Fruit fly (Drosophila melanogaster): Measurements from ENCODE around the gene Bfc.
A peak's percentile ranks its signal among the peaks of the same experiment; 100 is the strongest.

Bfc gene

DNA sequence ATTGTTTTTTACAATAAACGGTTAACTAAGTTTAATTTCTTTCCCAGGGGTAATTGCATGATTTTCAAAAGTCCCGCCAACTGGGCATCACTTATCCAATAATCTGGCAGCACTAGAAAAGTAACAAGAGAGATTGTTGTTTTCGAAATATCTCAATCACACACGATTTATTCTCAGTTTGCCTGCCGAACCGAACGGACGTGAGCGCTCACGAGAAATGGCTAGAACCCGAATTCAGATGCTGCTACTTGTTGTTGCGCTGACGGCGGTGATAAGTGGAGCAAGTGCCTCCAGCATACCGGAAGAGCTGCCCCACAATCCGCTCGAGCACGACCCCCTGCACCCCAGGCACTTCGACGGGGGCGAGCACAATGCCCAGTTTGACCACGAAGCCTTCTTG is 48.0 kb downstream of the Bfc start, which contains the start of gene scf:
TSS of gene scf (plus strand) at position 164 of the 400 bp plus-strand sequence.
- no peak for TF ChIP-seq Rel (GFP tag; optimal IDR thresholded peaks at IDR 0.05)
- TF ChIP-seq Rel (tag; optimal IDR thresholded peaks at IDR 0.05) = peak; percentile 58
- no peak for TF ChIP-seq OdsH (GFP tag; optimal IDR thresholded peaks at IDR 0.05)
- TF ChIP-seq Sp1 (GFP tag; optimal IDR thresholded peaks at IDR 0.05) = peak; percentile 22
- TF ChIP-seq Dif (GFP tag; optimal IDR thresholded peaks at IDR 0.05; ENCODE audit: partially characterized antibody) = peak; percentile 57
- peak; percentile 63 for TF ChIP-seq Myc (optimal IDR thresholded peaks at IDR 0.05)
- TF ChIP-seq woc (GFP tag; optimal IDR thresholded peaks at IDR 0.05) = peak; percentile 4
- peak; percentile 99 for TF ChIP-seq fru (GFP tag; optimal IDR thresholded peaks at IDR 0.05)
- TF ChIP-seq usp (GFP tag; optimal IDR thresholded peaks at IDR 0.05) = no peak

DNA sequence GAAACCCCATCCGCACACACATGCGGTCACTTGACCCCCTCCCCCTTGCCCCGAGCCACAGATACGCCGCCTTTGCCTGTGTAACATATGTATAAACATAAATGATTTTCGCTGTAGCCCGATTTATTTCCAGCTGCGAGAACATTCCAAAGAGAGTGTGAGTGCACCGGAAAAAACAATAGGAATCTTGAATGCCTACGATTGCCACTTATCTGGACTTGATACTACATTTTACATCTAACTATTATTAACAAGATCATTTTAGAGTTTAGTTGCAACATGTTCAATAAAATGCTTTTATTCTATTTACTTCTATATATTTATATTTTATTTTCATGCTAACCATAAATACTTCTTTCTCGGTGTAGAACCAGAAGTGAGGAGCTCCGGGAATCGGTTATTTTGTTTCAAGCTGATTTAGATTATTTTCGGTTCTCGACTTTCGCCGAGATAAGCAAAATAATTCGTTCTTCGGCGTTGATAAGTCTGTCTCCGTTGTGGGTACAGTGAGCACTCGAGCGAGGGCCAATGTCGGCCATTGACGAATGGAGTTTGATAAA is 49.7 kb downstream of the Bfc start:
- peak; percentile 80 for TF ChIP-seq fru (GFP tag; optimal IDR thresholded peaks at IDR 0.05)
- peak; percentile 74 for TF ChIP-seq sv (GFP tag; optimal IDR thresholded peaks at IDR 0.05)
- TF ChIP-seq CG9705 (GFP tag; optimal IDR thresholded peaks at IDR 0.05) = peak; percentile 36
- TF ChIP-seq br (GFP tag; optimal IDR thresholded peaks at IDR 0.05) = peak; percentile 59
- no peak for TF ChIP-seq Dif (GFP tag; optimal IDR thresholded peaks at IDR 0.05; ENCODE audit: partially characterized antibody)
- TF ChIP-seq Jra (GFP tag; optimal IDR thresholded peaks at IDR 0.05) = no peak
- TF ChIP-seq OdsH (GFP tag; optimal IDR thresholded peaks at IDR 0.05) = peak; percentile 84
- TF ChIP-seq Sp1 (GFP tag; optimal IDR thresholded peaks at IDR 0.05) = peak; percentile 78
- TF ChIP-seq foxo (GFP tag; optimal IDR thresholded peaks at IDR 0.05) = peak in 1 of 2 experiments; percentile 74
- no peak for TF ChIP-seq Hr78 (GFP tag; optimal IDR thresholded peaks at IDR 0.05)
- TF ChIP-seq pan (optimal IDR thresholded peaks at IDR 0.05) = no peak
- TF ChIP-seq woc (GFP tag; optimal IDR thresholded peaks at IDR 0.05) = peak; percentile 28
- no peak for TF ChIP-seq Rel (GFP tag; optimal IDR thresholded peaks at IDR 0.05)
- peak; percentile 54 for TF ChIP-seq Rel (tag; optimal IDR thresholded peaks at IDR 0.05)
- TF ChIP-seq Vsx2 (GFP tag; optimal IDR thresholded peaks at IDR 0.05; ENCODE audit: partially characterized antibody) = no peak
- peak; percentile 68 for TF ChIP-seq ey (GFP tag; optimal IDR thresholded peaks at IDR 0.05)
- no peak for TF ChIP-seq dl (GFP tag; optimal IDR thresholded peaks at IDR 0.05; ENCODE audit: insufficient read depth in 1 of 2, partially characterized antibody in 2 of 2)
- no peak for TF ChIP-seq GATAd (GFP tag; optimal IDR thresholded peaks at IDR 0.05)
- TF ChIP-seq sage (GFP tag; optimal IDR thresholded peaks at IDR 0.05) = no peak
- no peak for TF ChIP-seq brk (GFP tag; optimal IDR thresholded peaks at IDR 0.05)
- peak; percentile 76 for TF ChIP-seq rgr (GFP tag; optimal IDR thresholded peaks at IDR 0.05)
- peak; percentile 80 for TF ChIP-seq h (GFP tag; optimal IDR thresholded peaks at IDR 0.05)
- peak; percentile 79 for TF ChIP-seq psq (GFP tag; optimal IDR thresholded peaks at IDR 0.05)
- TF ChIP-seq HLH106 (tag; optimal IDR thresholded peaks at IDR 0.05) = peak; percentile 80

Measured in whole organism, wandering third instar larva.